Fruit fly (Drosophila melanogaster) whole organism, embryonic: ENCODE data around the gene AhcyL1.

Source experiments
- Adf1 ChIP-seq: fragments of 200-800 bp; sonication (Bioruptor generic); IDR thresholded peaks from 2 replicates; pipeline ENCODE4 v1.3.6; 2022; ENCODE audit warnings: missing biosample characterization, missing genetic modification characterization
- Atf6 ChIP-seq: fragments of 200-800 bp; sonication (Bioruptor generic); IDR thresholded peaks from 2 replicates; pipeline ENCODE4 v1.3.6; 2022; ENCODE audit warnings: missing biosample characterization, missing genetic modification characterization
- CG12942 ChIP-seq: fragments of 200-800 bp; sonication (Bioruptor generic); optimal IDR thresholded peaks from 3 replicates; lab custom pipeline; 2016; ENCODE audit warnings: missing biosample characterization, missing genetic modification characterization
- CG1529 ChIP-seq: fragments of 200-800 bp; sonication (Bioruptor generic); optimal IDR thresholded peaks from 3 replicates; lab custom pipeline; 2018; ENCODE audit warnings: missing biosample characterization, missing genetic modification characterization
- CG16813 ChIP-seq: fragments of 200-800 bp; sonication (Bioruptor generic); IDR thresholded peaks from 3 replicates; pipeline ENCODE4 v1.3.6; 2022; ENCODE audit warnings: missing biosample characterization, missing genetic modification characterization; ENCODE audit not compliant: partially characterized antibody
- CG17328 ChIP-seq: fragments of 200-800 bp; sonication (Bioruptor generic); IDR thresholded peaks from 2 replicates; pipeline ENCODE4 v1.3.6; 2022; ENCODE audit warnings: missing biosample characterization, missing genetic modification characterization
- CG33557 ChIP-seq: fragments of 200-800 bp; sonication (Bioruptor generic); optimal IDR thresholded peaks from 2 replicates; lab custom pipeline; 2019; ENCODE audit warnings: missing biosample characterization, mild to moderate bottlenecking, missing genetic modification characterization, moderate library complexity
- CG6175 ChIP-seq: fragments of 200-800 bp; sonication (Bioruptor generic); IDR thresholded peaks from 3 replicates; pipeline ENCODE4 v1.3.6; 2022; ENCODE audit warnings: missing biosample characterization, missing genetic modification characterization
- Gug ChIP-seq: fragments of 200-800 bp; sonication (Bioruptor generic); IDR thresholded peaks from 4 replicates; pipeline ENCODE4 v1.3.6; 2022; ENCODE audit warnings: missing biosample characterization, missing genetic modification characterization
- disco-r ChIP-seq: fragments of 200-800 bp; sonication (Bioruptor generic); optimal IDR thresholded peaks from 2 replicates; lab custom pipeline; 2016; ENCODE audit warnings: missing biosample characterization, missing genetic modification characterization
- gcm2 ChIP-seq: fragments of 200-800 bp; sonication (Bioruptor generic); optimal IDR thresholded peaks from 2 replicates; lab custom pipeline; 2016; ENCODE audit warnings: missing biosample characterization, missing genetic modification characterization

dm6 chr3L:2765013-2765738 is 6.9 kb downstream of the AhcyL1 start:
- TF ChIP-seq CG16813 (GFP tag; lab: Robert Waterston, UW), result no peak
- peak; percentile 62; the same call in 2 of the 4 replicates for TF ChIP-seq Gug (GFP tag; lab: Robert Waterston, UW)
- TF ChIP-seq gcm2 (GFP tag; lab: Kevin White, UChicago), result no peak
- no peak for TF ChIP-seq CG12942 (GFP tag; lab: Kevin White, UChicago)
- TF ChIP-seq Adf1 (GFP tag; lab: Robert Waterston, UW), result no peak
- TF ChIP-seq CG33557 (GFP tag; lab: Kevin White, UChicago), result no peak
- TF ChIP-seq CG17328 (GFP tag; lab: Robert Waterston, UW), result no peak
- TF ChIP-seq CG1529, result no peak
- TF ChIP-seq CG6175 (GFP tag; lab: Robert Waterston, UW), result no peak
- TF ChIP-seq disco-r, result no peak
- 0 out of 2 replicates have a peak, but pooled peaks have one; percentile 12 for TF ChIP-seq Atf6
